Worm (Caenorhabditis elegans) whole organism, mixed stage, embryonic: ENCODE measurements around the gene nhr-67.

Experiments used
- bed-3 ChIP-seq: fragments of 200-800 bp; sonication (Bioruptor generic); optimal IDR thresholded peaks from 3 replicates; lab custom pipeline; 2018; ENCODE audit warnings: mild to moderate bottlenecking, missing genetic modification characterization, moderate library complexity, missing compliant biosample characterization
- lin-13 ChIP-seq: fragments of 150-350 bp; optimal IDR thresholded peaks from 2 replicates; lab custom pipeline; 2014; ENCODE audit warnings: missing biosample characterization, missing genetic modification characterization
- mab-5 ChIP-seq: fragments of 150-350 bp; optimal IDR thresholded peaks from 2 replicates; lab custom pipeline; 2014; ENCODE audit warnings: missing biosample characterization, missing genetic modification characterization
- nhr-28 ChIP-seq: fragments of 150-350 bp; optimal IDR thresholded peaks from 2 replicates; lab custom pipeline; 2014; ENCODE audit warnings: missing biosample characterization, missing genetic modification characterization
- pha-4 ChIP-seq: fragments of 150-350 bp; optimal IDR thresholded peaks from 2 replicates; lab custom pipeline; 2018; ENCODE audit warnings: missing biosample characterization, missing genetic modification reagents, missing genetic modification characterization

DNA sequence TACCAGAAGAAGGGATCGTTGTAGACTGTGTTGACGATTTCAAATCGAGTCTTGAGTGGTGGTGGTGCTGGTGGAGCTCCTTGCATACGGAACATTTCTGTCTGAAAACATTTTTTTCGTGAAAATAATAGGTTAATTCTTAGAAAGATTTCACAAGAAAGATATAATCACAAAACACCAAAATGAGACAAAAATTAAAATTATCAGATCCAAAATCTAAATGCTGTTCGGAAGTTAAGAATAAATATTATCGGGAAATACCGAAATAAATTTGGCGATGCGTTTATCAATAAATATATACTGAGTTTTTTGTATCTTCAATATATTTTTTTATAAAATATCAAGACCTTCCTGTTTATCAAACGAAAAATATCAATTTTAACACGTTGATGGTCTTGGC lies 8.9 kb downstream of the nhr-67 start, which contains the start of gene C08F8.9:
- TF ChIP-seq pha-4 (tag; lab: Kevin White, UChicago) (no peak), bed-3 (no peak), mab-5 (tag; lab: Kevin White, UChicago) (no peak), lin-13 (tag; lab: Kevin White, UChicago) (no peak), nhr-28 (tag; lab: Kevin White, UChicago) (no peak)
